Worm (Caenorhabditis elegans) whole organism, young adult: ENCODE data around the gene srd-20.

Experiments
- B0019.2 ChIP-seq: fragments of 200-800 bp; sonication (Bioruptor generic); conservative IDR thresholded peaks from 2 replicates; pipeline ENCODE4 v1.3.6; 2022; ENCODE audit warnings: missing genetic modification reagents, missing genetic modification characterization, missing compliant biosample characterization
- F33H1.4 ChIP-seq: fragments of 200-800 bp; sonication (Bioruptor generic); IDR thresholded peaks from 2 replicates; pipeline ENCODE4 v1.3.6; 2022; ENCODE audit warnings: missing genetic modification reagents, missing genetic modification characterization, missing compliant biosample characterization
- F37B4.10 ChIP-seq: fragments of 200-800 bp; sonication (Bioruptor generic); IDR thresholded peaks from 2 replicates; pipeline ENCODE4 v1.3.6; 2022; ENCODE audit warnings: missing genetic modification characterization, missing compliant biosample characterization
- F57A8.1 ChIP-seq: fragments of 200-800 bp; sonication (Bioruptor generic); optimal IDR thresholded peaks from 2 replicates; lab custom pipeline; 2018; ENCODE audit warnings: mild to moderate bottlenecking, missing genetic modification characterization, moderate library complexity, missing compliant biosample characterization
- K12H6.12 ChIP-seq: fragments of 200-800 bp; sonication (Bioruptor generic); optimal IDR thresholded peaks from 2 replicates; lab custom pipeline; 2018; ENCODE audit warnings: mild to moderate bottlenecking, missing genetic modification characterization, missing compliant biosample characterization
- T26A5.8 ChIP-seq: sonication (generic microtip); optimal IDR thresholded peaks from 2 replicates; lab custom pipeline; 2016; ENCODE audit warnings: missing genetic modification characterization, missing compliant biosample characterization
- Y53G8AR.9 ChIP-seq: fragments of 200-800 bp; sonication (Bioruptor generic); conservative IDR thresholded peaks from 2 replicates; pipeline ENCODE4 v1.3.6; 2022; ENCODE audit warnings: missing genetic modification reagents, missing genetic modification characterization, missing compliant biosample characterization
- Y56A3A.18 ChIP-seq: fragments of 200-800 bp; sonication (Bioruptor generic); IDR thresholded peaks from 2 replicates; pipeline ENCODE4 v1.3.6; 2022; ENCODE audit warnings: missing genetic modification reagents, missing genetic modification characterization, missing compliant biosample characterization
- Y79H2A.3 ChIP-seq: fragments of 200-800 bp; sonication (Bioruptor generic); conservative IDR thresholded peaks from 2 replicates; pipeline ENCODE4 v1.3.6; 2022; ENCODE audit warnings: missing genetic modification reagents, missing genetic modification characterization, missing compliant biosample characterization
- Y95B8A.8 ChIP-seq: fragments of 200-800 bp; sonication (Bioruptor generic); IDR thresholded peaks from 2 replicates; pipeline ENCODE4 v1.3.6; 2022; ENCODE audit warnings: missing genetic modification reagents, missing genetic modification characterization, missing compliant biosample characterization
- akir-1 ChIP-seq: fragments of 200-800 bp; sonication (Bioruptor generic); optimal IDR thresholded peaks from 2 replicates; lab custom pipeline; 2018; ENCODE audit warnings: mild to moderate bottlenecking, missing genetic modification characterization, moderate library complexity, missing compliant biosample characterization
- ama-1 ChIP-seq, 3 experiments: fragments of 150-350 bp in 1 of 3; sonication (generic microtip) in 2 of 3; optimal IDR thresholded peaks; 2 replicates each; lab custom pipeline; 2014 to 2018; ENCODE audit warnings: missing biosample characterization in 2 of 3, missing genetic modification characterization in 2 of 3, missing genetic modification reagents in 2 of 3
- aptf-2 ChIP-seq: fragments of 200-800 bp; sonication (Bioruptor generic); conservative IDR thresholded peaks from 2 replicates; pipeline ENCODE4 v1.3.6; 2022; ENCODE audit warnings: missing genetic modification reagents, missing genetic modification characterization, missing compliant biosample characterization
- aptf-3 ChIP-seq: fragments of 200-800 bp; sonication (Bioruptor generic); IDR thresholded peaks from 2 replicates; pipeline ENCODE4 v1.3.6; 2022; ENCODE audit warnings: missing genetic modification characterization, missing compliant biosample characterization
- atf-7 ChIP-seq: sonication (generic microtip); optimal IDR thresholded peaks from 2 replicates; lab custom pipeline; 2017; ENCODE audit warnings: mild to moderate bottlenecking, missing genetic modification characterization, missing compliant biosample characterization
- cebp-1 ChIP-seq, 2 experiments: fragments of 200-800 bp in 1 of 2; sonication (Bioruptor generic) in 1 of 2; sonication (generic microtip) in 1 of 2; IDR thresholded peaks in 1 of 2; optimal IDR thresholded peaks in 1 of 2; 2 replicates each; pipeline versions ENCODE4 v1.3.6 to Lab custom; 2017 to 2022; ENCODE audit warnings: missing compliant biosample characterization in 2 of 2, missing genetic modification characterization in 2 of 2, mild to moderate bottlenecking in 1 of 2, missing genetic modification reagents in 1 of 2, moderate library complexity in 1 of 2
- ceh-40 ChIP-seq: fragments of 200-800 bp; sonication (Bioruptor generic); IDR thresholded peaks from 2 replicates; pipeline ENCODE4 v1.3.6; 2022; ENCODE audit warnings: missing genetic modification characterization, missing compliant biosample characterization
- ceh-91 ChIP-seq: fragments of 200-800 bp; sonication (Bioruptor generic); IDR thresholded peaks from 2 replicates; pipeline ENCODE4 v1.3.6; 2022; ENCODE audit warnings: missing genetic modification reagents, missing genetic modification characterization, missing compliant biosample characterization
- ekl-4 ChIP-seq: fragments of 200-800 bp; sonication (Bioruptor generic); IDR thresholded peaks from 2 replicates; pipeline ENCODE4 v1.3.6; 2022; ENCODE audit warnings: missing genetic modification reagents, missing genetic modification characterization, missing compliant biosample characterization
- fkh-3 ChIP-seq: sonication (generic microtip); optimal IDR thresholded peaks from 2 replicates; lab custom pipeline; 2016; ENCODE audit warnings: mild to moderate bottlenecking, missing genetic modification characterization, missing compliant biosample characterization
- hlh-26 ChIP-seq: fragments of 200-800 bp; sonication (Bioruptor generic); conservative IDR thresholded peaks from 2 replicates; pipeline ENCODE4 v1.3.6; 2022; ENCODE audit warnings: missing genetic modification reagents, missing genetic modification characterization, missing compliant biosample characterization
- lin-35 ChIP-seq, 3 experiments: fragments of 150-350 bp in 2 of 3; sonication (generic microtip) in 1 of 3; optimal IDR thresholded peaks; 2 replicates each; lab custom pipeline; 2014 to 2018; ENCODE audit warnings: missing biosample characterization in 3 of 3, missing genetic modification characterization in 3 of 3, missing genetic modification reagents in 3 of 3
- lir-1 ChIP-seq: fragments of 200-800 bp; sonication (Bioruptor generic); conservative IDR thresholded peaks from 2 replicates; pipeline ENCODE4 v1.3.6; 2022; ENCODE audit warnings: missing genetic modification reagents, missing genetic modification characterization, missing compliant biosample characterization
- lsl-1 ChIP-seq: fragments of 200-800 bp; sonication (Bioruptor generic); optimal IDR thresholded peaks from 2 replicates; lab custom pipeline; 2018; ENCODE audit warnings: mild to moderate bottlenecking, missing genetic modification characterization, moderate library complexity, missing compliant biosample characterization
- madf-8 ChIP-seq: fragments of 200-800 bp; sonication (Bioruptor generic); conservative IDR thresholded peaks from 2 replicates; pipeline ENCODE4 v1.3.6; 2022; ENCODE audit warnings: missing genetic modification reagents, missing genetic modification characterization, missing compliant biosample characterization
- nfya-2 ChIP-seq: fragments of 200-800 bp; sonication (Bioruptor generic); IDR thresholded peaks from 2 replicates; pipeline ENCODE4 v1.3.6; 2022; ENCODE audit warnings: missing genetic modification reagents, missing genetic modification characterization, missing compliant biosample characterization
- nfyb-1 ChIP-seq: fragments of 200-800 bp; sonication (Bioruptor generic); IDR thresholded peaks from 2 replicates; pipeline ENCODE4 v1.3.6; 2022; ENCODE audit warnings: missing genetic modification reagents, missing genetic modification characterization, missing compliant biosample characterization
- nhr-120 ChIP-seq: fragments of 200-800 bp; sonication (Bioruptor generic); IDR thresholded peaks from 2 replicates; pipeline ENCODE4 v1.3.6; 2022; ENCODE audit warnings: missing genetic modification characterization, missing compliant biosample characterization
- nhr-27 ChIP-seq: fragments of 200-800 bp; sonication (Bioruptor generic); optimal IDR thresholded peaks from 2 replicates; lab custom pipeline; 2018; ENCODE audit warnings: mild to moderate bottlenecking, missing genetic modification characterization, moderate library complexity, missing compliant biosample characterization
- rcor-1 ChIP-seq: fragments of 200-800 bp; sonication (Bioruptor generic); IDR thresholded peaks from 2 replicates; pipeline ENCODE4 v1.3.6; 2022; ENCODE audit warnings: missing genetic modification reagents, missing genetic modification characterization, missing compliant biosample characterization
- rpc-1 ChIP-seq, 2 experiments: fragments of 150-350 bp in 1 of 2; sonication (generic microtip) in 1 of 2; optimal IDR thresholded peaks; 2 replicates each; lab custom pipeline; 2014 to 2018; ENCODE audit warnings: missing biosample characterization in 1 of 2, missing genetic modification characterization in 1 of 2, missing genetic modification reagents in 1 of 2, missing genotype in 1 of 2
- sea-2 ChIP-seq: fragments of 200-800 bp; sonication (Bioruptor generic); IDR thresholded peaks from 2 replicates; pipeline ENCODE4 v1.3.6; 2022; ENCODE audit warnings: missing genetic modification characterization, missing compliant biosample characterization
- snpc-1.3 ChIP-seq: sonication (generic microtip); optimal IDR thresholded peaks from 2 replicates; lab custom pipeline; 2017; ENCODE audit warnings: missing genetic modification characterization, mild to moderate bottlenecking, missing compliant biosample characterization, antibody characterized with exemption, moderate library complexity, missing genotype, missing genetic modification reagents; ENCODE audit not compliant: insufficient read depth
- tlf-1 ChIP-seq: fragments of 200-800 bp; sonication (Bioruptor generic); optimal IDR thresholded peaks from 2 replicates; lab custom pipeline; 2018; ENCODE audit warnings: mild to moderate bottlenecking, missing genetic modification characterization, missing compliant biosample characterization
- unc-130 ChIP-seq: sonication (generic microtip); optimal IDR thresholded peaks from 2 replicates; lab custom pipeline; 2016; ENCODE audit warnings: missing genetic modification reagents, missing genetic modification characterization, missing compliant biosample characterization
- zfh-2 ChIP-seq: fragments of 200-800 bp; sonication (Bioruptor generic); conservative IDR thresholded peaks from 2 replicates; pipeline ENCODE4 v1.3.6; 2022; ENCODE audit warnings: missing genetic modification reagents, missing genetic modification characterization, missing compliant biosample characterization
- ztf-18 ChIP-seq: sonication (generic microtip); optimal IDR thresholded peaks from 2 replicates; lab custom pipeline; 2016; ENCODE audit warnings: missing genotype, mild to moderate bottlenecking, missing genetic modification characterization, missing compliant biosample characterization
- ztf-26 ChIP-seq: sonication (generic microtip); optimal IDR thresholded peaks from 2 replicates; lab custom pipeline; 2017; ENCODE audit warnings: missing genetic modification characterization, missing compliant biosample characterization

The srd-20 gene

ce11 chrV:6044853-6045594 lies 10.4 kb upstream of the srd-20 start, which contains the start of gene R01B10.3 (continued):
- TF ChIP-seq zfh-2 (peak; percentile 52; the same call in 1 of the 2 replicates), F57A8.1 (no peak), cebp-1 (GFP tag; IDR thresholded peaks at IDR 0.05; lab: Robert Waterston, UW) (no peak), cebp-1 (tag; optimal IDR thresholded peaks at IDR 0.05; lab: Kevin White, UChicago) (no peak), Y79H2A.3 (no peak), ama-1 (optimal IDR thresholded peaks at IDR 0.05; lab: Kevin White, UChicago) (no peak), ama-1 (GFP tag; optimal IDR thresholded peaks at IDR 0.05; lab: Kevin White, UChicago) (no peak), ekl-4 (no peak), lsl-1 (no peak), unc-130 (GFP tag; lab: Kevin White, UChicago) (no peak), atf-7 (tag; lab: Kevin White, UChicago) (no peak), madf-8 (GFP tag; lab: Robert Waterston, UW) (no peak), T26A5.8 (no peak), aptf-2 (GFP tag; lab: Robert Waterston, UW) (no peak), nfya-2 (GFP tag; lab: Robert Waterston, UW) (no peak), Y53G8AR.9 (GFP tag; lab: Robert Waterston, UW) (0 out of 2 replicates have a peak, but pooled peaks have one; percentile 20), ztf-26 (tag; lab: Kevin White, UChicago) (no peak), K12H6.12 (tag; lab: Kevin White, UChicago) (no peak), Y56A3A.18 (GFP tag; lab: Robert Waterston, UW) (no peak), nhr-120 (GFP tag; lab: Robert Waterston, UW) (no peak), ztf-18 (tag; lab: Kevin White, UChicago) (no peak)
- TF ChIP-seq, all 124 proteins: peak for 7

- TF ChIP-seq lir-1 (GFP tag; lab: Robert Waterston, UW) (no peak), snpc-1.3 (no peak), tlf-1 (GFP tag; lab: Kevin White, UChicago) (no peak), sea-2 (GFP tag; lab: Robert Waterston, UW) (no peak), F37B4.10 (GFP tag; lab: Robert Waterston, UW) (no peak), nhr-27 (tag; lab: Kevin White, UChicago) (no peak), lin-35 (GFP tag; optimal IDR thresholded peaks at IDR 0.05; lab: Kevin White, UChicago) (no peak), F33H1.4 (no peak), hlh-26 (GFP tag; lab: Robert Waterston, UW) (no peak)
Measured at ce11 chrV:6047818-6048217, 7.6 kb upstream of the srd-20 start, which contains the start of gene pgap-3. pgap-3 (minus strand) TSS chrV:6047918.

DNA sequence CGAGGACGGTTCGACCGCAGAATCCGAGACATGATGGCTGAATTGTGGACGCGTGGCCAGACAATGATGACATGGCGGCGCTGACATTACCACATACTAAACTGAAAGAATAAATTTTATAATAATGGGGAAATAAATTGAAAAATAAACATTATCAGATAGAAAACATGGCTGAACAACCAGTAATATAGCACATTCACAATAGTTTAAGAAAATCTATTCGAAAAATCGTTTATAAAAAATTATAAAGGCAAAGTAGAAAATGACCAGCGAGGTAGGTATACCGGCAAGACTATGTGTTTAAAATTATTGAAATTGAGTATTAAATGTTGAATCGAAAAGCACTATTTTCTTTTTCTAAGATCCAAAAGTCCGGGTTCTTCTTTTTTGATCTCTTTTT lies 4.2 kb upstream of the srd-20 start, which contains the start of gene jamp-1:
Gene jamp-1, minus strand, starts transcription at position 101 of the 400 bp plus-strand sequence.
- TF ChIP-seq akir-1 (no peak), Y95B8A.8 (GFP tag; lab: Robert Waterston, UW) (no peak), B0019.2 (GFP tag; lab: Robert Waterston, UW) (no peak), rpc-1 (optimal IDR thresholded peaks at IDR 0.05; lab: Kevin White, UChicago) (no peak), rpc-1 (tag; optimal IDR thresholded peaks at IDR 0.05; lab: Kevin White, UChicago) (no peak), aptf-3 (GFP tag; lab: Robert Waterston, UW) (no peak), lir-1 (GFP tag; lab: Robert Waterston, UW) (no peak), ceh-40 (GFP tag; lab: Robert Waterston, UW) (no peak), ceh-91 (no peak), fkh-3 (tag; lab: Kevin White, UChicago) (no peak), nfyb-1 (no peak), rcor-1 (GFP tag; lab: Robert Waterston, UW) (no peak)
